Fruit fly (Drosophila melanogaster) whole organism, embryonic: ENCODE results near the gene Mrm2.

Experiments used
- Abd-B ChIP-seq: fragments of 200-800 bp; sonication (Bioruptor generic); optimal IDR thresholded peaks from 2 replicates; lab custom pipeline; 2018; ENCODE audit warnings: missing biosample characterization, mild to moderate bottlenecking, missing genetic modification characterization, moderate library complexity
- Adf1 ChIP-seq: fragments of 200-800 bp; sonication (Bioruptor generic); IDR thresholded peaks from 2 replicates; pipeline ENCODE4 v1.3.6; 2022; ENCODE audit warnings: missing biosample characterization, missing genetic modification characterization
- CG11085 ChIP-seq: fragments of 200-800 bp; sonication (Bioruptor generic); IDR thresholded peaks from 2 replicates; pipeline ENCODE4 v1.3.6; 2022; ENCODE audit warnings: missing biosample characterization, missing genetic modification characterization
- CG11247 ChIP-seq: fragments of 200-800 bp; sonication (Bioruptor generic); IDR thresholded peaks from 2 replicates; pipeline ENCODE4 v1.3.6; 2022; ENCODE audit warnings: missing biosample characterization, missing genetic modification characterization
- CG12236 ChIP-seq: fragments of 200-800 bp; sonication (Bioruptor generic); optimal IDR thresholded peaks from 2 replicates; lab custom pipeline; 2016; ENCODE audit warnings: missing biosample characterization, missing genetic modification characterization
- CG13287 ChIP-seq: fragments of 200-800 bp; sonication (Bioruptor generic); IDR thresholded peaks from 2 replicates; pipeline ENCODE4 v1.3.6; 2022; ENCODE audit warnings: missing biosample characterization, missing genetic modification characterization; ENCODE audit not compliant: partially characterized antibody
- CG13775 ChIP-seq: fragments of 200-800 bp; sonication (Bioruptor generic); optimal IDR thresholded peaks from 3 replicates; lab custom pipeline; 2017; ENCODE audit warnings: missing biosample characterization, mild to moderate bottlenecking, missing genetic modification characterization
- CG14667 ChIP-seq: fragments of 200-800 bp; sonication (Bioruptor generic); IDR thresholded peaks from 2 replicates; pipeline ENCODE4 v1.3.6; 2022; ENCODE audit warnings: missing biosample characterization, missing genetic modification characterization
- CG16779 ChIP-seq: fragments of 200-800 bp; sonication (Bioruptor generic); IDR thresholded peaks from 2 replicates; pipeline ENCODE4 v1.3.6; 2022; ENCODE audit warnings: missing biosample characterization, missing genetic modification characterization
- CG17568 ChIP-seq: fragments of 200-800 bp; sonication (Bioruptor generic); optimal IDR thresholded peaks from 2 replicates; lab custom pipeline; 2018; ENCODE audit warnings: missing biosample characterization, mild to moderate bottlenecking, missing genetic modification characterization, moderate library complexity
- CG17612 ChIP-seq: fragments of 200-800 bp; sonication (Bioruptor generic); IDR thresholded peaks from 2 replicates; pipeline ENCODE4 v1.3.6; 2022; ENCODE audit warnings: missing biosample characterization, missing genetic modification characterization
- CG30431 ChIP-seq: fragments of 200-800 bp; sonication (Bioruptor generic); optimal IDR thresholded peaks from 2 replicates; lab custom pipeline; 2017; ENCODE audit warnings: missing biosample characterization, missing genetic modification characterization
- CG3407 ChIP-seq: fragments of 200-800 bp; sonication (Bioruptor generic); optimal IDR thresholded peaks from 2 replicates; lab custom pipeline; 2018; ENCODE audit warnings: missing biosample characterization, mild to moderate bottlenecking, missing genetic modification characterization
- CG34376 ChIP-seq: fragments of 200-800 bp; sonication (Bioruptor generic); optimal IDR thresholded peaks from 2 replicates; lab custom pipeline; 2018; ENCODE audit warnings: missing biosample characterization, mild to moderate bottlenecking, missing genetic modification characterization
- CG3847 ChIP-seq: fragments of 200-800 bp; sonication (Bioruptor generic); IDR thresholded peaks from 2 replicates; pipeline ENCODE4 v1.3.6; 2022; ENCODE audit warnings: missing biosample characterization, missing genetic modification characterization
- CG4707 ChIP-seq: fragments of 200-800 bp; sonication (Bioruptor generic); optimal IDR thresholded peaks from 2 replicates; lab custom pipeline; 2018; ENCODE audit warnings: missing biosample characterization, mild to moderate bottlenecking, missing genetic modification characterization, moderate library complexity
- CG6683 ChIP-seq: fragments of 200-800 bp; sonication (Bioruptor generic); optimal IDR thresholded peaks from 2 replicates; lab custom pipeline; 2017; ENCODE audit warnings: missing biosample characterization, mild to moderate bottlenecking, missing genetic modification characterization, missing genetic modification reagents
- CG7372 ChIP-seq: fragments of 200-800 bp; sonication (Bioruptor generic); IDR thresholded peaks from 2 replicates; pipeline ENCODE4 v1.3.6; 2022; ENCODE audit warnings: missing biosample characterization, missing genetic modification characterization
- CG7556 ChIP-seq: fragments of 200-800 bp; sonication (Bioruptor generic); optimal IDR thresholded peaks from 2 replicates; lab custom pipeline; 2017; ENCODE audit warnings: missing biosample characterization, mild to moderate bottlenecking, missing genetic modification characterization
- CoRest ChIP-seq: fragments of 200-800 bp; sonication (Bioruptor generic); optimal IDR thresholded peaks from 3 replicates; lab custom pipeline; 2018; ENCODE audit warnings: missing biosample characterization, mild to moderate bottlenecking, missing genetic modification characterization, moderate library complexity
- Doc2 ChIP-seq: fragments of 200-800 bp; sonication (Bioruptor generic); IDR thresholded peaks from 2 replicates; pipeline ENCODE4 v1.3.6; 2022; ENCODE audit warnings: missing biosample characterization, missing genetic modification characterization
- Doc3 ChIP-seq: fragments of 200-800 bp; sonication (Bioruptor generic); IDR thresholded peaks from 3 replicates; pipeline ENCODE4 v1.3.6; 2022; ENCODE audit warnings: missing biosample characterization, missing genetic modification characterization; ENCODE audit not compliant: partially characterized antibody
- ERR ChIP-seq: fragments of 200-800 bp; sonication (Bioruptor generic); optimal IDR thresholded peaks from 2 replicates; lab custom pipeline; 2016; ENCODE audit warnings: missing biosample characterization, missing genetic modification characterization
- HLH3B ChIP-seq: fragments of 200-800 bp; sonication (Bioruptor generic); IDR thresholded peaks from 2 replicates; pipeline ENCODE4 v1.3.6; 2022; ENCODE audit warnings: missing biosample characterization, missing genetic modification characterization
- Hmr ChIP-seq: fragments of 200-800 bp; sonication (Bioruptor generic); optimal IDR thresholded peaks from 3 replicates; lab custom pipeline; 2017; ENCODE audit warnings: mild to moderate bottlenecking, missing biosample characterization, missing genetic modification reagents, missing genetic modification characterization
- Hsf ChIP-seq: fragments of 200-800 bp; sonication (Bioruptor generic); optimal IDR thresholded peaks from 3 replicates; lab custom pipeline; 2016; ENCODE audit warnings: missing biosample characterization, missing genetic modification characterization
- Jarid2 ChIP-seq: fragments of 200-800 bp; sonication (Bioruptor generic); optimal IDR thresholded peaks from 3 replicates; lab custom pipeline; 2017; ENCODE audit warnings: mild to moderate bottlenecking, missing biosample characterization, missing genetic modification reagents, missing genetic modification characterization
- Max ChIP-seq: fragments of 200-800 bp; sonication (Bioruptor generic); optimal IDR thresholded peaks from 2 replicates; lab custom pipeline; 2016; ENCODE audit warnings: missing biosample characterization, mild to moderate bottlenecking, missing genetic modification characterization
- YL-1 ChIP-seq: fragments of 200-800 bp; sonication (Bioruptor generic); optimal IDR thresholded peaks from 3 replicates; lab custom pipeline; 2017; ENCODE audit warnings: missing biosample characterization, mild to moderate bottlenecking, missing genetic modification characterization
- amos ChIP-seq: fragments of 200-800 bp; sonication (Bioruptor generic); IDR thresholded peaks from 2 replicates; pipeline ENCODE4 v1.3.6; 2022; ENCODE audit warnings: missing biosample characterization, missing genetic modification characterization; ENCODE audit not compliant: partially characterized antibody
- az2 ChIP-seq: fragments of 200-800 bp; sonication (Bioruptor generic); optimal IDR thresholded peaks from 3 replicates; lab custom pipeline; 2016; ENCODE audit warnings: missing biosample characterization, missing genetic modification characterization
- caup ChIP-seq: fragments of 200-800 bp; sonication (Bioruptor generic); optimal IDR thresholded peaks from 3 replicates; lab custom pipeline; 2017; ENCODE audit warnings: missing biosample characterization, mild to moderate bottlenecking, missing genetic modification characterization, moderate library complexity; ENCODE audit not compliant: severe bottlenecking
- danr ChIP-seq: fragments of 200-800 bp; sonication (Bioruptor generic); IDR thresholded peaks from 2 replicates; pipeline ENCODE4 v1.3.6; 2022; ENCODE audit warnings: missing biosample characterization, missing genetic modification characterization
- dimm ChIP-seq: fragments of 200-800 bp; sonication (Bioruptor generic); IDR thresholded peaks from 2 replicates; pipeline ENCODE4 v1.3.6; 2022; ENCODE audit warnings: missing biosample characterization, missing genetic modification characterization
- disco-r ChIP-seq: fragments of 200-800 bp; sonication (Bioruptor generic); optimal IDR thresholded peaks from 2 replicates; lab custom pipeline; 2016; ENCODE audit warnings: missing biosample characterization, missing genetic modification characterization
- emc ChIP-seq: fragments of 200-800 bp; sonication (Bioruptor generic); optimal IDR thresholded peaks from 2 replicates; lab custom pipeline; 2016; ENCODE audit warnings: missing biosample characterization, missing genetic modification characterization
- eyg ChIP-seq: fragments of 200-800 bp; sonication (Bioruptor generic); optimal IDR thresholded peaks from 3 replicates; lab custom pipeline; 2016; ENCODE audit warnings: missing biosample characterization, missing genetic modification characterization
- ham ChIP-seq: fragments of 200-800 bp; sonication (Bioruptor generic); IDR thresholded peaks from 2 replicates; pipeline ENCODE4 v1.3.6; 2022; ENCODE audit warnings: missing biosample characterization, missing genetic modification characterization
- hbn ChIP-seq: fragments of 200-800 bp; sonication (Bioruptor generic); IDR thresholded peaks from 2 replicates; pipeline ENCODE4 v1.3.6; 2022; ENCODE audit warnings: missing biosample characterization, missing genetic modification characterization; ENCODE audit not compliant: partially characterized antibody
- klu ChIP-seq: fragments of 200-800 bp; sonication (Bioruptor generic); IDR thresholded peaks from 2 replicates; pipeline ENCODE4 v1.3.6; 2022; ENCODE audit warnings: missing biosample characterization, missing genetic modification characterization
- kni ChIP-seq: fragments of 200-800 bp; sonication (Bioruptor generic); optimal IDR thresholded peaks from 3 replicates; lab custom pipeline; 2017; ENCODE audit warnings: mild to moderate bottlenecking, missing biosample characterization, missing genetic modification reagents, missing genetic modification characterization
- nerfin-1 ChIP-seq: fragments of 200-800 bp; sonication (Bioruptor generic); optimal IDR thresholded peaks from 3 replicates; lab custom pipeline; 2019; ENCODE audit warnings: missing biosample characterization, mild to moderate bottlenecking, missing genetic modification characterization, moderate library complexity
- nerfin-2 ChIP-seq: fragments of 200-800 bp; sonication (Bioruptor generic); IDR thresholded peaks from 2 replicates; pipeline ENCODE4 v1.3.6; 2022; ENCODE audit warnings: missing biosample characterization, missing genetic modification characterization; ENCODE audit not compliant: partially characterized antibody
- onecut ChIP-seq: fragments of 200-800 bp; sonication (Bioruptor generic); IDR thresholded peaks from 2 replicates; pipeline ENCODE4 v1.3.6; 2022; ENCODE audit warnings: missing biosample characterization, missing genetic modification characterization
- peb ChIP-seq: fragments of 200-800 bp; sonication (Bioruptor generic); IDR thresholded peaks from 2 replicates; pipeline ENCODE4 v1.3.6; 2022; ENCODE audit warnings: missing biosample characterization, missing genetic modification characterization
- sd ChIP-seq: fragments of 200-800 bp; sonication (Bioruptor generic); optimal IDR thresholded peaks from 3 replicates; lab custom pipeline; 2018; ENCODE audit warnings: missing biosample characterization, mild to moderate bottlenecking, missing genetic modification characterization, moderate library complexity
- slbo ChIP-seq: fragments of 200-800 bp; sonication (Bioruptor generic); IDR thresholded peaks from 2 replicates; pipeline ENCODE4 v1.3.6; 2022; ENCODE audit warnings: missing biosample characterization, missing genetic modification characterization
- ttk ChIP-seq: fragments of 200-800 bp; sonication (Bioruptor generic); IDR thresholded peaks from 2 replicates; pipeline ENCODE4 v2.1.2; 2022; ENCODE audit warnings: missing biosample characterization, missing genetic modification characterization
- wek ChIP-seq: fragments of 200-800 bp; sonication (Bioruptor generic); optimal IDR thresholded peaks from 3 replicates; lab custom pipeline; 2018; ENCODE audit warnings: missing biosample characterization, mild to moderate bottlenecking, missing genetic modification characterization, moderate library complexity
- yki ChIP-seq: fragments of >200 bp; optimal IDR thresholded peaks from 3 replicates; lab custom pipeline; 2018
- zen ChIP-seq: fragments of 200-800 bp; sonication (Bioruptor generic); optimal IDR thresholded peaks from 3 replicates; lab custom pipeline; 2018; ENCODE audit warnings: missing biosample characterization, mild to moderate bottlenecking, missing genetic modification characterization, moderate library complexity

Mrm2 gene

DNA sequence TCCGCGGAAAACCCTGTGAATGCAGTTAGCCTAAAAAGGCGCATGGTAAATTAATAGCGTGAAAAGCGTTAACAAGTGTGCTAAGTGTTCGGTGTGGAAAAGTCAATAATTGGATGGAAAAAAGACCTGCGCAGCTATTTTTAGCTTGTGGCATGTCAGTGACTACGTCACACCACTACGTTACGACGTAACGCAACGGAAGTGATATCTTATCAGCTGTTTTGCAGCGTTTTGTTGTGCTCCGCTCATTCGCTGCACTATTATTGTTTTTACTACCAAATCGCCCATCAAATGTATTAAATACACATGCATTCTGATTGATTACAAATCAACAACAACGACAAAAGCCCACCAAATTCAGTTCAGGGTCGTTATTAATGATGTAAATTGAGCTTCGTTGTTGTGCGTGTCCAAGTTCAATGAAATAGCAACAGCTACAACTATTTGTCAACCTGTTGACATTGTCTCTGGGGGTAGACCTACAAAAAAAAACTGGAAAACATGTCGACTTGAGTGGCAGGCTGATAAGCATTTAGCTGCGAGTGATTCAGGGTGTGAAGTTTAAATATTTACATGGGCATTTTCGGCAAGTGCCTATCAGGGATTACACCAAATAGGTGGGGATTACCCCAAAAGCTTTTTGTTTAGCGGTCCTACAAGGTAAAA is 13.7 kb upstream of the Mrm2 start (continued):
- TF ChIP-seq YL-1 (GFP tag; lab: Kevin White, UChicago) (peak; percentile 53), CG7556 (no peak), Adf1 (GFP tag; lab: Robert Waterston, UW) (no peak), ham (GFP tag; lab: Robert Waterston, UW) (no peak), CG3407 (GFP tag; lab: Kevin White, UChicago) (peak; percentile 59), dimm (GFP tag; lab: Robert Waterston, UW) (no peak), CoRest (tag; lab: Kevin White, UChicago) (no peak), peb (no peak), amos (GFP tag; lab: Robert Waterston, UW) (no peak), Jarid2 (GFP tag; lab: Kevin White, UChicago) (no peak), Max (GFP tag; lab: Kevin White, UChicago) (no peak), Doc2 (GFP tag; lab: Robert Waterston, UW) (no peak), yki (lab: Kevin White, UChicago) (no peak), nerfin-1 (tag; lab: Kevin White, UChicago) (peak; percentile 59), CG11247 (GFP tag; lab: Robert Waterston, UW) (peak; percentile 22; the same call in 1 of the 2 replicates), klu (no peak), CG7372 (GFP tag; lab: Robert Waterston, UW) (no peak), ERR (GFP tag; lab: Kevin White, UChicago) (no peak), CG13287 (GFP tag; lab: Robert Waterston, UW) (peak; percentile 25), caup (GFP tag; lab: Kevin White, UChicago) (peak; percentile 42), hbn (GFP tag; lab: Robert Waterston, UW) (no peak), CG30431 (GFP tag; lab: Kevin White, UChicago) (no peak), Doc3 (GFP tag; lab: Robert Waterston, UW) (no peak), CG11085 (no peak), nerfin-2 (GFP tag; lab: Robert Waterston, UW) (no peak), CG12236 (GFP tag; lab: Kevin White, UChicago) (peak; percentile 71), emc (GFP tag; lab: Kevin White, UChicago) (no peak), slbo (no peak), danr (GFP tag; lab: Robert Waterston, UW) (no peak), sd (tag; lab: Kevin White, UChicago) (no peak), onecut (GFP tag; lab: Robert Waterston, UW) (peak; percentile 90), CG16779 (GFP tag; lab: Robert Waterston, UW) (no peak), kni (GFP tag; lab: Kevin White, UChicago) (no peak), HLH3B (GFP tag; lab: Robert Waterston, UW) (peak; percentile 57; the same call in 1 of the 2 replicates), zen (tag; lab: Kevin White, UChicago) (no peak), CG4707 (GFP tag; lab: Kevin White, UChicago) (peak; percentile 62), Hmr (GFP tag; lab: Kevin White, UChicago) (no peak), CG17568 (GFP tag; lab: Kevin White, UChicago) (peak; percentile 82), disco-r (GFP tag; lab: Kevin White, UChicago) (peak; percentile 19), wek (GFP tag; lab: Kevin White, UChicago) (peak; percentile 69), CG17612 (GFP tag; lab: Robert Waterston, UW) (no peak), CG3847 (GFP tag; lab: Robert Waterston, UW) (no peak), CG13775 (no peak), CG6683 (no peak), Abd-B (GFP tag; lab: Kevin White, UChicago) (no peak), az2 (GFP tag; lab: Kevin White, UChicago) (no peak), ttk (GFP tag; lab: Robert Waterston, UW) (no peak), CG34376 (peak; percentile 63), eyg (GFP tag; lab: Kevin White, UChicago) (no peak), CG14667 (GFP tag; lab: Robert Waterston, UW) (no peak), Hsf (GFP tag; lab: Kevin White, UChicago) (peak; percentile 20)
